Worm (Caenorhabditis elegans) whole organism, L2 larva: Measurements from ENCODE around the gene T26A5.2.

Experiments
- aly-2 ChIP-seq: fragments of 150-350 bp; optimal IDR thresholded peaks from 2 replicates; lab custom pipeline; 2014; ENCODE audit warnings: missing biosample characterization, missing genetic modification characterization
- ama-1 ChIP-seq: fragments of 150-350 bp; optimal IDR thresholded peaks from 2 replicates; lab custom pipeline; 2018; ENCODE audit warnings: inconsistent platforms
- blmp-1 ChIP-seq: sonication (generic microtip); optimal IDR thresholded peaks from 2 replicates; lab custom pipeline; 2017; ENCODE audit warnings: missing genetic modification characterization, mild to moderate bottlenecking, missing compliant biosample characterization, antibody characterized with exemption, moderate library complexity; ENCODE audit not compliant: insufficient read depth
- egl-27 ChIP-seq: sonication (generic microtip); optimal IDR thresholded peaks from 3 replicates; lab custom pipeline; 2017; ENCODE audit warnings: missing biosample characterization, missing genetic modification reagents, missing genetic modification characterization
- elt-1 ChIP-seq: fragments of 150-350 bp; optimal IDR thresholded peaks from 2 replicates; lab custom pipeline; 2014; ENCODE audit warnings: missing biosample characterization, missing genetic modification characterization
- lin-39 ChIP-seq: fragments of 150-350 bp; optimal IDR thresholded peaks from 2 replicates; lab custom pipeline; 2014; ENCODE audit warnings: missing biosample characterization, missing genetic modification reagents, missing genetic modification characterization
- lsy-2 ChIP-seq, 2 experiments: fragments of 150-350 bp in 1 of 2; sonication (generic microtip) in 1 of 2; optimal IDR thresholded peaks; 2 replicates each; lab custom pipeline; 2014 to 2017; ENCODE audit warnings: missing biosample characterization in 2 of 2, missing genetic modification characterization in 2 of 2
- mbf-1 ChIP-seq: sonication (generic microtip); optimal IDR thresholded peaks from 2 replicates; lab custom pipeline; 2017; ENCODE audit warnings: missing biosample characterization, missing genetic modification characterization
- mdl-1 ChIP-seq, 2 experiments: fragments of 150-350 bp in 1 of 2; sonication (generic microtip) in 1 of 2; optimal IDR thresholded peaks; 2 replicates each; lab custom pipeline; 2017; ENCODE audit warnings: missing biosample characterization in 2 of 2, missing genetic modification characterization in 2 of 2
- nhr-12 ChIP-seq: fragments of 150-350 bp; optimal IDR thresholded peaks from 2 replicates; lab custom pipeline; 2014; ENCODE audit warnings: missing biosample characterization, missing genetic modification characterization
- nhr-23 ChIP-seq: fragments of 150-350 bp; optimal IDR thresholded peaks from 2 replicates; lab custom pipeline; 2014; ENCODE audit warnings: missing biosample characterization, missing genetic modification reagents, missing genetic modification characterization
- nhr-237 ChIP-seq: fragments of 150-350 bp; optimal IDR thresholded peaks from 2 replicates; lab custom pipeline; 2014; ENCODE audit warnings: missing biosample characterization, missing genetic modification characterization
- nhr-25 ChIP-seq: fragments of 150-350 bp; sonication (generic microtip); optimal IDR thresholded peaks from 3 replicates; lab custom pipeline; 2014; ENCODE audit warnings: missing biosample characterization, missing genetic modification characterization
- unc-62 ChIP-seq: fragments of 150-350 bp; optimal IDR thresholded peaks from 2 replicates; lab custom pipeline; 2014; ENCODE audit warnings: missing biosample characterization, missing genetic modification reagents, missing genetic modification characterization

ce11 chrIII:6450596-6450995, 16.5 kb upstream of the T26A5.2 start, which contains the start of gene T26A5.6:
- TF ChIP-seq nhr-237 (no peak), unc-62 (no peak), nhr-12 (tag; lab: Kevin White, UChicago) (no peak), egl-27 (no peak), nhr-23 (tag; lab: Kevin White, UChicago) (no peak), elt-1 (tag; lab: Kevin White, UChicago) (no peak), blmp-1 (tag; lab: Kevin White, UChicago) (no peak), lsy-2 (tag; optimal IDR thresholded peaks at IDR 0.05; lab: Kevin White, UChicago) (no peak), mdl-1 (tag; optimal IDR thresholded peaks at IDR 0.05; lab: Kevin White, UChicago) (no peak), aly-2 (tag; lab: Kevin White, UChicago) (no peak), mbf-1 (tag; lab: Kevin White, UChicago) (no peak), lin-39 (tag; lab: Kevin White, UChicago) (no peak), ama-1 (lab: Kevin White, UChicago) (no peak), nhr-25 (tag; lab: Kevin White, UChicago) (no peak)
